Worm (Caenorhabditis elegans) whole organism, dauer: ENCODE results near the gene K07E1.1.

ENCODE experiments used
- unc-62 ChIP-seq: sonication (generic microtip); optimal IDR thresholded peaks from 2 replicates; lab custom pipeline; 2017; ENCODE audit warnings: missing biosample characterization, missing genetic modification reagents, missing genetic modification characterization

K07E1.1 gene

DNA sequence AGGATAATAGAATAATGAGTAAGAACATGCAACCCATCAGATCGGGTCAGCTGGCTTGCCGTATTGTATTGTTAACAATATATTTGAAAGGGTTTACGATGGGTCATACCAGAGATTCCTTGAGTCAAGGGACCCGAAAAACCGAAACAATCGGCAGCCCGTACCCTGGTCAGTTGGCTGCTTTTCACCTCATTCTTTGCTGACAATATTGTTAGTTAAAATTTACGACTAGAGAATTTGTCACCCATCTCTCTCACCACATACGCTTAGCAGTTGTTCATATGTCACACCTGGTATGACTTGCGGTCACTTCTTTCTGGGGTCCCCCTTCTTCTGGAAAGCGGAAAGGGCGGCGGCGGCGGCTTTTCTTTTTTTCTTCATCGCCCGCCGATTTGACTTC lies 30.2 kb downstream of the K07E1.1 start:
- no peak for TF ChIP-seq unc-62 (GFP tag; lab: Kevin White, UChicago)

DNA sequence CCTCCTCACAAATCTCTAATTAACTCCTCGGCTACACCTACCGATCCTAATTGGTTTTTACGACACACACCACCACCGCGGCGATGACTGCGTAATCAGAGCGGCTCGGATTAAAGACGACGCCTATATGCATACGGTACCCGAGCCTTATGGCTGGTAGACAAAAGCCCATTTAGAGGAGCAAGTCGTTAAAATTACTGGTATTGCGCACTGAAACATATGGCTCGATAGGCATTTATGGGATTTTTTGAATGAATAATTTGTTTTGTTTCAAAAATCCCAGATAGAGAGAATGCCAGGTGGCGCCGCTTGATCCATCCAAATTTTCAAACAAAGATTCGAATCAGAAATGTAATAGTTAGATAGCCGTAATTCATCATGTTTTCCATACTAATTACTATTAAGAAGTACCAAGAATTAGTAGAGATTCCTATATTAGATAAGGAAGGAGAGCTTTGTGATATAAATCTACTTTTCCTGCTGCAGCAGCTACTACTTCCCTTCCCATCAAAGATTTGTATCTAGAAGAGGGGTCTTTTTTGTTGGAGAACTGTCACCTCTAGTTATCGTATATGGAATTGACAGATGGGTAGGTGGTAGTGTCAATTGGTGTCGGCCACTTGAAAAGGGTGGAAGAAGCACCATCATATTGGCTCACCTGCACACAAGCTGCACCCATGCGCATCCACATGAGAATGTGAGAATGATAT lies 32.5 kb downstream of the K07E1.1 start:
- TF ChIP-seq unc-62 (GFP tag; lab: Kevin White, UChicago): no peak

ce11 chrII:4584313-4584712 lies 33.4 kb downstream of the K07E1.1 start:
- TF ChIP-seq unc-62 (GFP tag; lab: Kevin White, UChicago): no peak

DNA sequence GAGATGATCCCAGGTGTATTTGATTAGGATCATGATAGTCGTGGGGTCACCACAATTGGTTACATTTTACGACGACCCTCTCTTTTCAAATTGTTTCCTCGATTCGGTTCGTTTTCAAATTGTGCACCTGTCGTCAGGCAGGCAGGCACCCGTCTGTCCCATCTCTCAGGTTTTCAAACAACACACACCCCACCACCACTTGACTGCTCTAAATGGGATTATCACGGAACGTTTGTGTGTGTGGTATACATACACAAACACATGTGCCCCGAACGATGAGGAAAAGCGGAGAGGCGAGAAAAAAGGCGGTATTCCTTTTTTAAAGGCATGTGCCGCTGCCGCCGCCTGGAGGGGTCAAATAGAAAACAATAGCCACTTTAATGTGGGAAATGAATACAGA lies 34.4 kb downstream of the K07E1.1 start:
- no peak for TF ChIP-seq unc-62 (GFP tag; lab: Kevin White, UChicago)

DNA sequence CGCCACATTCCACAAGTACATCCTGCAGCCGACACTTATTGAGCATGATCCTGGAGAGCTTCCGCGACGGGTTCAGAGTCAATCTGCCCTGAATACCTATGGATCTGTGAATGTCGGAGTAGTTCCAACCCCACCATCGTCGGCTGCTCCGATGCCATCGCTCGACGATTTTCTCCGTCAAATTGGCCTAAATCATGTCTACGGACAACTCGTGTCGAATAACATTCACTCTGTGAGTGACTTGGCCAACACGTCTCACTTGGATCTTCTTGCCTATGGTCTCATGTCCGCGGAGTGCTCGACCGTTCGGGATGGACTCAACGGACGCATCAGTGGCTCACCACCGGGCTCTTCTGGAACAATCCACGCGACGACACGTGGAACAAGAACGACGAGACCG lies 39.2 kb downstream of the K07E1.1 start:
- TF ChIP-seq unc-62 (GFP tag; lab: Kevin White, UChicago): no peak

DNA sequence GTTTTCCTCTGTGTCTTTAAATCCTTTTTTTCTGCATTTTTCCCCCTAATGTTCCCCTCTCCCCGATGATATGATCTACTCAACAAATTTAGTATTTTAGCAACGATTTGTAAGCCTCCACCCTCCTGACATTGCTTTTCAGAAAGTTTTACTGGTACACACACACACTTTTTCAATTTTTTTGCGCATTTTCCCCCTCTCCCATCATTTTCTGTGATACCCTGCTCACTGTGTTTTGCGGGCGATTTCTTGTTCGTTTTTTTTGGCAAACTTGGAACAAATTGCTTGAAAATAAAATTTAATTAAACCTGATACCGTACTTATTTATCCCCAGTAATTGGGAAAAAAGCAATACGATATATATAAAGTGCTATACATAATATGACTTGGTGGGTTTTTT lies 39.8 kb downstream of the K07E1.1 start:
- no peak for TF ChIP-seq unc-62 (GFP tag; lab: Kevin White, UChicago)

DNA sequence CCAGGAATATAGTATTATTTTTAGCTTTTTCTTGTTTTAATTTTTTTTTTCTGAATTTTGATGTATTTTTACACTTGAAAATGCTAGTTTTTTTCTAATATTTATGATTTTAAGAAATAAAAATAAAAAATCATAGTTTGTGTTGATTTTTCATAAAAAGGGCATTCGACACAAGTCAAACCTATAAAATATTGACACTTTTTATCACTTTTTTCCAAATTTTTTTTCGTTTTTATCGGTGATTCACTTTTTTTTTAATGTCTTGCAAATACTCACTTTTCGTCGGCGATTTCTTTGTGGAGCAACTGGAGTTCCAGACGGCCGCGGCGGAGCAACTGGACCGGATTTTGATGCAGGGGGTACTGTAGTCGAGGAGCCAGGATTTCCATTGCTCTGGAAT lies 46.6 kb downstream of the K07E1.1 start:
- TF ChIP-seq unc-62 (GFP tag; lab: Kevin White, UChicago): no peak

DNA sequence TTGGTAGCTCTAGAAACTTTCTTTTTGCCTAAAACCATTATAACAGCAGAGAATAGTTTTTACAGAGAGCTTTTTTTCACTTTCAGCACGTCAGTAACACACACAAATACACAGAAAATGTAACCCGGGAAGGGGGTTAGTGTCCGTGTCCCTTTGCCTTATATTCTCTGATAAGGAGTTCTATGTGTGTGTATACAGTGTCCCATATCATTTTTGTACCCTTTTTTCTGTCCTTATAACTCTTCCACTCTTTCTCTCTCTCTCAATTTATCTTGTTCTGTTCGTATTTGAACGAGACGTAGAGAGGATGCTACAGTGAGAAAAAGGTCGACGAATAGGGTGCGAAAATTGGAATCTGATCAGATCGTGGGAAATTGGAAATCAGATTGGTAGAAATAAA lies 47.9 kb downstream of the K07E1.1 start:
- TF ChIP-seq unc-62 (GFP tag; lab: Kevin White, UChicago): no peak

ce11 chrII:4599838-4600237 lies 49.0 kb downstream of the K07E1.1 start:
- TF ChIP-seq unc-62 (GFP tag; lab: Kevin White, UChicago): no peak

- no peak for TF ChIP-seq unc-62 (GFP tag; lab: Kevin White, UChicago)
These were observed 49.4 kb downstream of the K07E1.1 start for ce11 chrII:4600276-4600675.

DNA sequence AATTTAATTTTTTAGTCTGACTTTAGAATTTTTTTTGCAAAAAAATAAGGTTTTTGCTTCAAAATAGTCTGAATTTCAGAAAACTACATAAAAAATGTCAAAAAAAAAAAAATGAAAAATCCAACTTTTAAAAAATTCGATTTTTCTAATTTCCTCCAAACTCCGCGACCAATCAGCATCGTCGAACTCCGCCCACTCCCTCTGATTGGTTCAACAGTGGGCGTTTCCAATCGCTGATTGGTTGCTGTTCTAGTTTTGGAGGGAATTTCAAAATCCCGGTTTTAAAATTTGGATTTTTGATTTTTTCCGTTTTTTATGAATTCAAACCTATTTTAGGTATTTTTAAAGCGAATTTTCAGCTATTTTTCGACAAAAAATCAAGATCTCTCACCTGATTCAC lies 49.9 kb downstream of the K07E1.1 start:
- TF ChIP-seq unc-62 (GFP tag; lab: Kevin White, UChicago): no peak

DNA sequence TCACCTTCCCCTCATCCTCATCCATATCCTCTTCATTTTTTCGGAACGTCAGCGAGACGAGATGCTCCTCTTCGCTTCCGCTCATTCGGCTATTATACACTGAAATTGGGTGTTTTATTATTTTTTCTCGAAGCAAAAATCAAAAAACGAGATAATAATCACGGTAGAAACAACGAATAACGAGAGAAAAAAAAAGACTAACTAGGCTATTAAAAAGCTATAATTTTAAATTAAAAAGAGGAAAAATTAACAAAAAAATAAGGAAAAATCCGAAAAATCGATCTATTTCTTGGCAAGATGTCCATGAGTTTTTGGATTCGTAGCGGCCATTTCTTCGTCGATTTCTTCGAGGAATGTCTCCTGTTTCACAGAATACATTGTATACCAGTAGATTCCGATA lies 50.4 kb downstream of the K07E1.1 start, which contains the start of gene ipla-1:
ipla-1 (minus strand) TSS at position 101 of the 400 bp plus-strand sequence.
- TF ChIP-seq unc-62 (GFP tag; lab: Kevin White, UChicago): no peak
